Fruit fly (Drosophila melanogaster) whole organism, embryonic: ENCODE measurements around the gene His3.3A.
A peak's percentile ranks its signal among the peaks of the same experiment; 100 is the strongest.

ENCODE experiments used
- Aef1 ChIP-seq: fragments of 200-800 bp; sonication (Bioruptor generic); IDR thresholded peaks from 3 replicates; pipeline ENCODE4 v1.3.6; 2022; ENCODE audit warnings: missing biosample characterization, missing genetic modification characterization
- CG10543 ChIP-seq: fragments of 200-800 bp; sonication (Bioruptor generic); optimal IDR thresholded peaks from 3 replicates; lab custom pipeline; 2017; ENCODE audit warnings: missing biosample characterization, mild to moderate bottlenecking, missing genetic modification characterization, moderate library complexity
- CG11398 ChIP-seq: fragments of 200-800 bp; sonication (Bioruptor generic); optimal IDR thresholded peaks from 2 replicates; lab custom pipeline; 2016; ENCODE audit warnings: missing biosample characterization, missing genetic modification characterization
- CG11560 ChIP-seq: fragments of 200-800 bp; sonication (Bioruptor generic); IDR thresholded peaks from 3 replicates; pipeline ENCODE4 v1.3.6; 2022; ENCODE audit warnings: missing biosample characterization, missing genetic modification characterization
- CG11723 ChIP-seq: fragments of 200-800 bp; sonication (Bioruptor generic); optimal IDR thresholded peaks from 2 replicates; lab custom pipeline; 2017; ENCODE audit warnings: missing biosample characterization, mild to moderate bottlenecking, missing genetic modification characterization
- CG1603 ChIP-seq: fragments of 200-800 bp; sonication (Bioruptor generic); optimal IDR thresholded peaks from 2 replicates; lab custom pipeline; 2019; ENCODE audit warnings: missing biosample characterization, mild to moderate bottlenecking, missing genetic modification characterization, moderate library complexity
- CG18011 ChIP-seq: fragments of 200-800 bp; sonication (Bioruptor generic); optimal IDR thresholded peaks from 2 replicates; lab custom pipeline; 2017; ENCODE audit warnings: missing biosample characterization, missing genetic modification characterization, mild to moderate bottlenecking, moderate library complexity, missing genotype
- CG31388 ChIP-seq: fragments of 200-800 bp; sonication (Bioruptor generic); optimal IDR thresholded peaks from 2 replicates; lab custom pipeline; 2016; ENCODE audit warnings: missing biosample characterization, missing genetic modification characterization
- CG3726 ChIP-seq: fragments of 200-800 bp; sonication (Bioruptor generic); IDR thresholded peaks from 3 replicates; pipeline ENCODE4, ENCODE4 v1.3.6; 2022; ENCODE audit warnings: missing biosample characterization, missing genetic modification characterization
- CG5245 ChIP-seq: fragments of 200-800 bp; sonication (Bioruptor generic); optimal IDR thresholded peaks from 3 replicates; lab custom pipeline; 2016; ENCODE audit warnings: missing biosample characterization, missing genetic modification characterization
- CG9797 ChIP-seq: fragments of 200-800 bp; sonication (Bioruptor generic); optimal IDR thresholded peaks from 3 replicates; lab custom pipeline; 2018; ENCODE audit warnings: missing biosample characterization, mild to moderate bottlenecking, missing genetic modification characterization
- D ChIP-seq, 2 experiments: fragments of 200-800 bp in 1 of 2; fragments of >200 bp in 1 of 2; sonication (Bioruptor generic) in 1 of 2; optimal IDR thresholded peaks; 2 replicates in 1 of 2; 3 replicates in 1 of 2; lab custom pipeline; 2017; ENCODE audit warnings: mild to moderate bottlenecking in 1 of 2, missing biosample characterization in 1 of 2, missing genetic modification characterization in 1 of 2, missing genetic modification reagents in 1 of 2
- D19A ChIP-seq: fragments of 200-800 bp; optimal IDR thresholded peaks from 3 replicates; lab custom pipeline; 2019; ENCODE audit warnings: missing biosample characterization, mild to moderate bottlenecking, missing genetic modification characterization, moderate library complexity
- Dbx ChIP-seq: fragments of 200-800 bp; sonication (Bioruptor generic); IDR thresholded peaks from 3 replicates; pipeline ENCODE4 v1.3.6; 2022; ENCODE audit warnings: missing biosample characterization, missing genetic modification characterization
- ERR ChIP-seq: fragments of 200-800 bp; sonication (Bioruptor generic); optimal IDR thresholded peaks from 2 replicates; lab custom pipeline; 2016; ENCODE audit warnings: missing biosample characterization, missing genetic modification characterization
- Hsf ChIP-seq: fragments of 200-800 bp; sonication (Bioruptor generic); optimal IDR thresholded peaks from 3 replicates; lab custom pipeline; 2016; ENCODE audit warnings: missing biosample characterization, missing genetic modification characterization
- Jarid2 ChIP-seq: fragments of 200-800 bp; sonication (Bioruptor generic); optimal IDR thresholded peaks from 3 replicates; lab custom pipeline; 2017; ENCODE audit warnings: mild to moderate bottlenecking, missing biosample characterization, missing genetic modification reagents, missing genetic modification characterization
- Lpt ChIP-seq: fragments of >200 bp; optimal IDR thresholded peaks from 2 replicates; lab custom pipeline; 2018; ENCODE audit warnings: missing biosample characterization, missing genetic modification characterization
- NFAT ChIP-seq: fragments of 200-800 bp; sonication (Bioruptor generic); IDR thresholded peaks from 2 replicates; pipeline ENCODE4 v1.3.6; 2022; ENCODE audit warnings: missing biosample characterization, missing genetic modification characterization
- Nf-YB ChIP-seq: fragments of 200-800 bp; sonication (Bioruptor generic); optimal IDR thresholded peaks from 3 replicates; lab custom pipeline; 2019; ENCODE audit warnings: missing biosample characterization, mild to moderate bottlenecking, missing genetic modification characterization, moderate library complexity
- Rfx ChIP-seq: fragments of 200-800 bp; sonication (Bioruptor generic); IDR thresholded peaks from 2 replicates; pipeline ENCODE4 v1.3.6; 2022; ENCODE audit warnings: missing biosample characterization, missing genetic modification characterization
- Side ChIP-seq: fragments of 200-800 bp; sonication (Bioruptor generic); optimal IDR thresholded peaks from 2 replicates; lab custom pipeline; 2016; ENCODE audit warnings: missing biosample characterization, missing genetic modification characterization
- Sin3A ChIP-seq: fragments of >200 bp; optimal IDR thresholded peaks from 2 replicates; lab custom pipeline; 2018
- abd-A ChIP-seq: fragments of 200-800 bp; sonication (Bioruptor generic); optimal IDR thresholded peaks from 3 replicates; lab custom pipeline; 2019; ENCODE audit warnings: missing biosample characterization, mild to moderate bottlenecking, missing genetic modification characterization, moderate library complexity
- bcd ChIP-seq: fragments of 200-800 bp; sonication (Bioruptor generic); optimal IDR thresholded peaks from 2 replicates; lab custom pipeline; 2017; ENCODE audit warnings: missing biosample characterization, mild to moderate bottlenecking, missing genetic modification characterization
- cas ChIP-seq: fragments of 200-800 bp; sonication (Bioruptor generic); IDR thresholded peaks from 2 replicates; pipeline ENCODE4 v1.3.6; 2022; ENCODE audit warnings: missing biosample characterization, missing genetic modification characterization
- cg ChIP-seq: fragments of 200-800 bp; sonication (Bioruptor generic); optimal IDR thresholded peaks from 3 replicates; lab custom pipeline; 2019; ENCODE audit warnings: missing biosample characterization, mild to moderate bottlenecking, missing genetic modification characterization, moderate library complexity
- chinmo ChIP-seq: fragments of 200-800 bp; sonication (Bioruptor generic); IDR thresholded peaks from 4 replicates; pipeline ENCODE4 v1.3.6; 2022; ENCODE audit warnings: missing biosample characterization, missing genetic modification characterization; ENCODE audit not compliant: partially characterized antibody
- crp ChIP-seq, 2 experiments: fragments of 200-800 bp; sonication (Bioruptor generic); optimal IDR thresholded peaks; 2 replicates in 1 of 2; 3 replicates in 1 of 2; lab custom pipeline; 2017; ENCODE audit warnings: missing biosample characterization in 2 of 2, missing genetic modification characterization in 2 of 2, mild to moderate bottlenecking in 1 of 2, moderate library complexity in 1 of 2
- danr ChIP-seq: fragments of 200-800 bp; sonication (Bioruptor generic); IDR thresholded peaks from 2 replicates; pipeline ENCODE4 v1.3.6; 2022; ENCODE audit warnings: missing biosample characterization, missing genetic modification characterization
- exex ChIP-seq: fragments of 200-800 bp; sonication (Bioruptor generic); optimal IDR thresholded peaks from 4 replicates; lab custom pipeline; 2018; ENCODE audit warnings: missing biosample characterization, mild to moderate bottlenecking, missing genetic modification characterization, moderate library complexity
- fd96Cb ChIP-seq: fragments of 200-800 bp; sonication (Bioruptor generic); optimal IDR thresholded peaks from 2 replicates; lab custom pipeline; 2018; ENCODE audit warnings: missing biosample characterization, mild to moderate bottlenecking, missing genetic modification characterization, moderate library complexity
- fu2 ChIP-seq: fragments of 200-800 bp; sonication (Bioruptor generic); optimal IDR thresholded peaks from 2 replicates; lab custom pipeline; 2016; ENCODE audit warnings: missing biosample characterization, missing genetic modification characterization
- gcm ChIP-seq: fragments of 200-800 bp; sonication (Bioruptor generic); optimal IDR thresholded peaks from 2 replicates; lab custom pipeline; 2019; ENCODE audit warnings: missing biosample characterization, mild to moderate bottlenecking, missing genetic modification characterization, moderate library complexity
- h ChIP-seq: fragments of >200 bp; optimal IDR thresholded peaks from 2 replicates; lab custom pipeline; 2017
- hbn ChIP-seq: fragments of 200-800 bp; sonication (Bioruptor generic); IDR thresholded peaks from 2 replicates; pipeline ENCODE4 v1.3.6; 2022; ENCODE audit warnings: missing biosample characterization, missing genetic modification characterization; ENCODE audit not compliant: partially characterized antibody
- jumu ChIP-seq: fragments of 200-800 bp; sonication (Bioruptor generic); optimal IDR thresholded peaks from 3 replicates; lab custom pipeline; 2016; ENCODE audit warnings: missing biosample characterization, missing genetic modification characterization
- lab ChIP-seq: fragments of 200-800 bp; sonication (Bioruptor generic); optimal IDR thresholded peaks from 3 replicates; lab custom pipeline; 2017; ENCODE audit warnings: missing biosample characterization, missing genetic modification characterization, mild to moderate bottlenecking, moderate library complexity, missing genetic modification reagents
- luna ChIP-seq: fragments of 200-800 bp; sonication (Bioruptor generic); optimal IDR thresholded peaks from 2 replicates; lab custom pipeline; 2016; ENCODE audit warnings: missing biosample characterization, missing genetic modification characterization
- maf-S ChIP-seq: fragments of 200-800 bp; sonication (Bioruptor generic); optimal IDR thresholded peaks from 2 replicates; lab custom pipeline; 2016; ENCODE audit warnings: missing biosample characterization, missing genetic modification characterization
- nerfin-1 ChIP-seq: fragments of 200-800 bp; sonication (Bioruptor generic); optimal IDR thresholded peaks from 3 replicates; lab custom pipeline; 2019; ENCODE audit warnings: missing biosample characterization, mild to moderate bottlenecking, missing genetic modification characterization, moderate library complexity
- pita ChIP-seq: fragments of 200-800 bp; sonication (Bioruptor generic); optimal IDR thresholded peaks from 2 replicates; lab custom pipeline; 2017; ENCODE audit warnings: missing biosample characterization, mild to moderate bottlenecking, missing genetic modification characterization
- rib ChIP-seq: fragments of 200-800 bp; sonication (Bioruptor generic); IDR thresholded peaks from 2 replicates; pipeline ENCODE4 v1.3.6; 2022; ENCODE audit warnings: missing biosample characterization, missing genetic modification characterization
- run ChIP-seq: fragments of 200-800 bp; sonication (Bioruptor generic); optimal IDR thresholded peaks from 3 replicates; lab custom pipeline; 2018; ENCODE audit warnings: missing biosample characterization, mild to moderate bottlenecking, missing genetic modification characterization
- sc ChIP-seq, 3 experiments: fragments of >200 bp in 2 of 3; fragments of 200-800 bp in 1 of 3; sonication (Bioruptor generic) in 1 of 3; optimal IDR thresholded peaks; 2 replicates in 2 of 3; 3 replicates in 1 of 3; lab custom pipeline; 2017; ENCODE audit warnings: mild to moderate bottlenecking in 1 of 3, missing biosample characterization in 1 of 3, missing genetic modification characterization in 1 of 3, missing genetic modification reagents in 1 of 3
- so ChIP-seq: fragments of 200-800 bp; sonication (Bioruptor generic); IDR thresholded peaks from 3 replicates; pipeline ENCODE4 v1.3.6; 2022; ENCODE audit warnings: missing biosample characterization, missing genetic modification characterization
- sr ChIP-seq: fragments of 200-800 bp; sonication (Bioruptor generic); IDR thresholded peaks from 3 replicates; pipeline ENCODE4 v1.3.6; 2022; ENCODE audit warnings: missing biosample characterization, missing genetic modification characterization
- tio ChIP-seq: fragments of 200-800 bp; sonication (Bioruptor generic); optimal IDR thresholded peaks from 2 replicates; lab custom pipeline; 2017; ENCODE audit warnings: missing biosample characterization, missing genetic modification characterization, inconsistent platforms
- ttk ChIP-seq: fragments of 200-800 bp; sonication (Bioruptor generic); IDR thresholded peaks from 2 replicates; pipeline ENCODE4 v2.1.2; 2022; ENCODE audit warnings: missing biosample characterization, missing genetic modification characterization

Gene His3.3A

DNA sequence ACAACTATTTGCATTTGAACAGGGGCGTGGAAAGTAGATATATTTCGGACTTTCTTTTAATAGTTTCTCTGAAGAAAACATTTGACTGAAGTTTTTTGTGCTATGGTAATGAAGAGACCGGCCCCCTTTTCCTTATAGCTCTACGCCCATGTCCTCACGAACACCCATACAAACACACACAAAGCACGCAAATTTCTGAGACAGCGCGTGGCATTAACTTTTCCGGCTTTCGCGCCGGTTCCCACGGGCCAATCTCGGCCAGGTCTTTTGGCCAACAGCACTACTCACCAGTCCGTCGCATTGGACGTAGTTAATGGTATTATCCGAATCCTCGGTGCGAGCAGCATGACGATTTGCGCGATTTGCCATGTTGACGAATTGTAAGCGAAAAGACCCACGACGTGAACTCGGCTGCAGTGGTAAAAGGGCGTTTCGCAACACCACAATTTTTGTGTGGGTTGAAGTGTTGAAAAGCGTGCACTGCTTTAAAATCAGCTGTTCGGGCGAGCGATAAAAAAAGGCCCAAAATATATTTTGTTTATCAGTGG, 2.4 kb upstream of the His3.3A start, which contains the start of gene senju (continued):
- TF ChIP-seq pita (GFP tag; lab: Kevin White, UChicago) (no peak), Lpt (GFP tag; lab: Kevin White, UChicago) (no peak), NFAT (GFP tag; lab: Robert Waterston, UW) (peak; percentile 79), cg (GFP tag; lab: Kevin White, UChicago) (peak; percentile 93), CG11398 (peak; percentile 85), Aef1 (GFP tag; lab: Robert Waterston, UW) (peak; percentile 79), CG5245 (peak; percentile 80), luna (GFP tag; lab: Kevin White, UChicago) (peak; percentile 46), chinmo (GFP tag; lab: Robert Waterston, UW) (peak; percentile 89), hbn (GFP tag; lab: Robert Waterston, UW) (0 out of 2 replicates have a peak, but pooled peaks have one; percentile 42), CG9797 (GFP tag; lab: Kevin White, UChicago) (peak; percentile 61), CG11723 (GFP tag; lab: Kevin White, UChicago) (peak; percentile 81), CG31388 (GFP tag; lab: Kevin White, UChicago) (peak; percentile 4), jumu (GFP tag; lab: Kevin White, UChicago) (peak; percentile 89), Side (GFP tag; lab: Kevin White, UChicago) (peak; percentile 91), CG11560 (tag; lab: Robert Waterston, UW) (no peak), danr (0 out of 2 replicates have a peak, but pooled peaks have one; percentile 46), bcd (GFP tag; lab: Kevin White, UChicago) (peak; percentile 83), exex (tag; lab: Kevin White, UChicago) (peak; percentile 39), Dbx (GFP tag; lab: Robert Waterston, UW) (peak; percentile 86), Hsf (GFP tag; lab: Kevin White, UChicago) (peak; percentile 80), CG10543 (GFP tag; lab: Kevin White, UChicago) (peak; percentile 88), CG1603 (tag; lab: Kevin White, UChicago) (peak; percentile 76), sc (optimal IDR thresholded peaks at IDR 0.05; lab: Kevin White, UChicago) (no peak), sc (GFP tag; optimal IDR thresholded peaks at IDR 0.05; lab: Kevin White, UChicago) (peak; percentile 62), Sin3A (lab: Kevin White, UChicago) (peak; percentile 77), gcm (peak; percentile 41), rib (GFP tag; lab: Robert Waterston, UW) (peak; percentile 95), D19A (tag; lab: Kevin White, UChicago) (peak; percentile 66), sr (GFP tag; lab: Robert Waterston, UW) (peak; percentile 88), Nf-YB (GFP tag; lab: Kevin White, UChicago) (peak; percentile 58), fu2 (GFP tag; lab: Kevin White, UChicago) (peak; percentile 88), ttk (GFP tag; lab: Robert Waterston, UW) (peak; percentile 69), run (tag; lab: Kevin White, UChicago) (peak; percentile 61), h (lab: Kevin White, UChicago) (no peak), tio (GFP tag; lab: Kevin White, UChicago) (peak; percentile 83), nerfin-1 (tag; lab: Kevin White, UChicago) (peak; percentile 71), Rfx (GFP tag; lab: Robert Waterston, UW) (peak; percentile 86), Jarid2 (GFP tag; lab: Kevin White, UChicago) (peak; percentile 56), ERR (GFP tag; lab: Kevin White, UChicago) (peak; percentile 56), CG3726 (GFP tag; lab: Robert Waterston, UW) (peak; percentile 69; the same call in 2 of the 3 replicates), lab (GFP tag; lab: Kevin White, UChicago) (peak; percentile 91), CG18011 (GFP tag; lab: Kevin White, UChicago) (peak; percentile 86), crp (GFP tag; optimal IDR thresholded peaks at IDR 0.05; lab: Kevin White, UChicago) (peak; percentile 92 to 99), D (optimal IDR thresholded peaks at IDR 0.05; lab: Kevin White, UChicago) (peak; percentile 67), D (GFP tag; optimal IDR thresholded peaks at IDR 0.05; lab: Kevin White, UChicago) (peak; percentile 55), so (GFP tag; lab: Robert Waterston, UW) (peak; percentile 75; the same call in 2 of the 3 replicates), maf-S (GFP tag; lab: Kevin White, UChicago) (peak; percentile 65), cas (GFP tag; lab: Robert Waterston, UW) (peak; percentile 54; the same call in 1 of the 2 replicates), fd96Cb (tag; lab: Kevin White, UChicago) (peak; percentile 61), abd-A (tag; lab: Kevin White, UChicago) (peak; percentile 68)
